Worm (Caenorhabditis elegans): ENCODE data around the gene lhfp-4.

DNA sequence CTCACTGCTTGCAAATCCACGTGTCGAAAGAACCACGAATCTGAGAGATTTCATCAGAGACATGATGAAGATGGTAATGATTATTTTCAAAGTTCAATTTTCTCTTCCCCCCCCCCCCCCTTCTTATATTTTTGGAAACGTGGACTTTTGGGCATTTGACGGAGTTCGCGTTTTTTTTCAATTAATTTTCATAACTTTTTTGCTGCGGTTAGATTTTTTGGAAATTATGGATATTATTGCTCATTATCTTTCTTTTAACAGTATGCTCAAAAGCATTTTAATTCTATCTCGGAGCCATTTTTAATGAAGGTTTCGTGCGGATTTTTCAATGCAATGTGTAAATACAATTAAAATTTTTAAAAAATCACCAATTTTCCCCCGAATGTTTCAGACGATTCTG, 16.1 kb upstream of the lhfp-4 start, which contains the start of gene phyh-1:
- TF ChIP-seq nhr-11 (tag; optimal IDR thresholded peaks at IDR 0.05) (no peak), skn-1 (tag; optimal IDR thresholded peaks at IDR 0.05) (no peak), blmp-1 (tag; optimal IDR thresholded peaks at IDR 0.05; ENCODE audit: insufficient read depth) (no peak), elt-1 (tag; optimal IDR thresholded peaks at IDR 0.05) (no peak), mdl-1 (tag; optimal IDR thresholded peaks at IDR 0.05) (no peak), nhr-77 (tag; optimal IDR thresholded peaks at IDR 0.05) (no peak), ceh-82 (tag; optimal IDR thresholded peaks at IDR 0.05) (no peak), unc-39 (tag; optimal IDR thresholded peaks at IDR 0.05) (no peak), zag-1 (tag; optimal IDR thresholded peaks at IDR 0.05) (no peak)
